Fruit fly (Drosophila melanogaster): ENCODE measurements around the gene Vps36.

Gene Vps36

dm6 chr3L:13480241-13480627, 32.7 kb downstream of the Vps36 start (continued):
- TF ChIP-seq CG6791 (GFP tag; IDR thresholded peaks at IDR 0.05; ENCODE audit: partially characterized antibody) (no peak), trem (tag; optimal IDR thresholded peaks at IDR 0.05) (no peak), toy (GFP tag; IDR thresholded peaks at IDR 0.05) (no peak), Mrtf (GFP tag; IDR thresholded peaks at IDR 0.05) (no peak), caup (GFP tag; optimal IDR thresholded peaks at IDR 0.05; ENCODE audit: severe bottlenecking) (no peak), CG2129 (GFP tag; IDR thresholded peaks at IDR 0.05; ENCODE audit: partially characterized antibody) (no peak), CG7928 (GFP tag; optimal IDR thresholded peaks at IDR 0.05) (no peak), CG9797 (GFP tag; optimal IDR thresholded peaks at IDR 0.05) (no peak), CG17328 (GFP tag; IDR thresholded peaks at IDR 0.05) (no peak), sr (GFP tag; IDR thresholded peaks at IDR 0.05) (peak; percentile 14; the same call in 1 of the 3 replicates), CG34224 (GFP tag; IDR thresholded peaks at IDR 0.05; ENCODE audit: partially characterized antibody) (peak; percentile 41; the same call in 2 of the 3 replicates), Abd-B (GFP tag; optimal IDR thresholded peaks at IDR 0.05) (no peak), br (optimal IDR thresholded peaks at IDR 0.05) (no peak), pum (GFP tag; optimal IDR thresholded peaks at IDR 0.05) (no peak), bbx (GFP tag; IDR thresholded peaks at IDR 0.05; ENCODE audit: partially characterized antibody) (no peak), CG12769 (tag; optimal IDR thresholded peaks at IDR 0.05) (peak; percentile 9), Dref (GFP tag; IDR thresholded peaks at IDR 0.05) (no peak), CG17568 (GFP tag; optimal IDR thresholded peaks at IDR 0.05) (no peak), CG11398 (GFP tag; optimal IDR thresholded peaks at IDR 0.05) (no peak), unpg (GFP tag; optimal IDR thresholded peaks at IDR 0.05) (no peak), Trl (optimal IDR thresholded peaks at IDR 0.05) (peak in 1 of 2 experiments; percentile 55), Trl (GFP tag; optimal IDR thresholded peaks at IDR 0.05) (no peak), Deaf1 (tag; optimal IDR thresholded peaks at IDR 0.05) (peak; percentile 84), h (optimal IDR thresholded peaks at IDR 0.05) (no peak), CG4360 (GFP tag; IDR thresholded peaks at IDR 0.05) (no peak), CG8290 (GFP tag; optimal IDR thresholded peaks at IDR 0.05) (no peak), CG8290 (tag; optimal IDR thresholded peaks at IDR 0.05) (peak in 1 of 2 experiments; percentile 8), CG32772 (GFP tag; IDR thresholded peaks at IDR 0.05) (no peak), rib (GFP tag; IDR thresholded peaks at IDR 0.05) (peak; percentile 72; the same call in 1 of the 2 replicates), sug (tag; optimal IDR thresholded peaks at IDR 0.05) (no peak), bowl (GFP tag; IDR thresholded peaks at IDR 0.05) (no peak), Sox100B (GFP tag; optimal IDR thresholded peaks at IDR 0.05) (no peak), tin (GFP tag; optimal IDR thresholded peaks at IDR 0.05) (no peak), CG31224 (GFP tag; IDR thresholded peaks at IDR 0.05) (no peak), nom (GFP tag; optimal IDR thresholded peaks at IDR 0.05) (peak; percentile 38), CG8765 (GFP tag; IDR thresholded peaks at IDR 0.05) (no peak), Lim3 (GFP tag; IDR thresholded peaks at IDR 0.05) (no peak), Chrac-16 (GFP tag; optimal IDR thresholded peaks at IDR 0.05) (no peak), Nf-YA (GFP tag; IDR thresholded peaks at IDR 0.05) (no peak), mirr (GFP tag; optimal IDR thresholded peaks at IDR 0.05) (peak; percentile 28), hth (optimal IDR thresholded peaks at IDR 0.05) (no peak), dm (GFP tag; optimal IDR thresholded peaks at IDR 0.05) (no peak), gfzf (GFP tag; optimal IDR thresholded peaks at IDR 0.05) (no peak), CG4282 (GFP tag; optimal IDR thresholded peaks at IDR 0.05) (no peak), E2f1 (GFP tag; IDR thresholded peaks at IDR 0.05) (no peak), sob (GFP tag; IDR thresholded peaks at IDR 0.05) (no peak), gsb (GFP tag; IDR thresholded peaks at IDR 0.05) (no peak), CG17385 (GFP tag; optimal IDR thresholded peaks at IDR 0.05) (no peak), az2 (GFP tag; optimal IDR thresholded peaks at IDR 0.05) (no peak)

Measured in whole organism, embryonic.